Fruit fly (Drosophila melanogaster) whole organism, embryonic: Measurements from ENCODE around the gene Hel25E.
A peak's percentile ranks its signal among the peaks of the same experiment; 100 is the strongest.

Experiments
- CG12744 ChIP-seq: fragments of 200-800 bp; sonication (Bioruptor generic); optimal IDR thresholded peaks from 2 replicates; lab custom pipeline; 2016; ENCODE audit warnings: missing biosample characterization, missing genetic modification characterization
- CG13775 ChIP-seq: fragments of 200-800 bp; sonication (Bioruptor generic); optimal IDR thresholded peaks from 3 replicates; lab custom pipeline; 2017; ENCODE audit warnings: missing biosample characterization, mild to moderate bottlenecking, missing genetic modification characterization
- CG14965 ChIP-seq: fragments of 200-800 bp; sonication (Bioruptor generic); optimal IDR thresholded peaks from 2 replicates; lab custom pipeline; 2016; ENCODE audit warnings: missing biosample characterization, missing genetic modification characterization, borderline replicate concordance
- CG18011 ChIP-seq: fragments of 200-800 bp; sonication (Bioruptor generic); optimal IDR thresholded peaks from 2 replicates; lab custom pipeline; 2017; ENCODE audit warnings: missing biosample characterization, missing genetic modification characterization, mild to moderate bottlenecking, moderate library complexity, missing genotype
- CG18619 ChIP-seq: fragments of 200-800 bp; sonication (Bioruptor generic); optimal IDR thresholded peaks from 3 replicates; lab custom pipeline; 2017; ENCODE audit warnings: missing biosample characterization, mild to moderate bottlenecking, missing genetic modification characterization
- CG4404 ChIP-seq: fragments of 200-800 bp; sonication (Bioruptor generic); IDR thresholded peaks from 2 replicates; pipeline ENCODE4 v1.3.6; 2022; ENCODE audit warnings: missing biosample characterization, missing genetic modification characterization
- CG4424 ChIP-seq: fragments of 200-800 bp; sonication (Bioruptor generic); optimal IDR thresholded peaks from 3 replicates; lab custom pipeline; 2016; ENCODE audit warnings: missing biosample characterization, missing genetic modification characterization
- CG4820 ChIP-seq: fragments of 200-800 bp; sonication (Bioruptor generic); optimal IDR thresholded peaks from 3 replicates; lab custom pipeline; 2016; ENCODE audit warnings: missing biosample characterization, missing genetic modification characterization
- CG6272 ChIP-seq: fragments of 200-800 bp; sonication (Bioruptor generic); IDR thresholded peaks from 2 replicates; pipeline ENCODE4 v1.3.6; 2022; ENCODE audit warnings: missing biosample characterization, missing genetic modification characterization
- CG6791 ChIP-seq: fragments of 200-800 bp; sonication (Bioruptor generic); IDR thresholded peaks from 3 replicates; pipeline ENCODE4 v1.3.6; 2022; ENCODE audit warnings: missing biosample characterization, missing genetic modification characterization; ENCODE audit not compliant: partially characterized antibody
- CG7963 ChIP-seq: fragments of 200-800 bp; sonication (Bioruptor generic); IDR thresholded peaks from 3 replicates; pipeline ENCODE4 v1.3.6; 2022; ENCODE audit warnings: missing biosample characterization, missing genetic modification characterization; ENCODE audit not compliant: partially characterized antibody
- Ets65A ChIP-seq: fragments of 200-800 bp; sonication (Bioruptor generic); peaks from one replicate; lab custom pipeline; 2016; ENCODE audit warnings: missing biosample characterization, missing genetic modification characterization
- Ets97D ChIP-seq: fragments of 200-800 bp; sonication (Bioruptor generic); optimal IDR thresholded peaks from 3 replicates; lab custom pipeline; 2016; ENCODE audit warnings: missing biosample characterization, missing genetic modification characterization
- Hand ChIP-seq: fragments of 200-800 bp; sonication (Bioruptor generic); optimal IDR thresholded peaks from 2 replicates; lab custom pipeline; 2017; ENCODE audit warnings: mild to moderate bottlenecking, missing biosample characterization, missing genetic modification reagents, missing genetic modification characterization
- Kr ChIP-seq: fragments of 200-800 bp; sonication (Bioruptor generic); optimal IDR thresholded peaks from 2 replicates; lab custom pipeline; 2017; ENCODE audit warnings: missing biosample characterization, mild to moderate bottlenecking, missing genetic modification characterization
- Opbp ChIP-seq: fragments of 200-800 bp; sonication (Bioruptor generic); IDR thresholded peaks from 3 replicates; pipeline ENCODE4 v1.3.6; 2022; ENCODE audit warnings: missing biosample characterization, missing genetic modification characterization; ENCODE audit not compliant: partially characterized antibody
- Scr ChIP-seq: fragments of 200-800 bp; sonication (Bioruptor generic); IDR thresholded peaks from 2 replicates; pipeline ENCODE4 v1.3.6; 2022; ENCODE audit warnings: missing biosample characterization, missing genetic modification characterization; ENCODE audit not compliant: partially characterized antibody
- Sry-δ ChIP-seq: fragments of 200-800 bp; sonication (Bioruptor generic); optimal IDR thresholded peaks from 2 replicates; lab custom pipeline; 2016; ENCODE audit warnings: missing biosample characterization, missing genetic modification characterization
- ap ChIP-seq: fragments of 200-800 bp; sonication (Bioruptor generic); IDR thresholded peaks from 2 replicates; pipeline ENCODE4 v1.3.6; 2022; ENCODE audit warnings: missing biosample characterization, missing genetic modification characterization
- ase ChIP-seq: fragments of 200-800 bp; sonication (Bioruptor generic); IDR thresholded peaks from 3 replicates; pipeline ENCODE4 v1.3.6; 2022; ENCODE audit warnings: missing biosample characterization, missing genetic modification characterization
- ato ChIP-seq: fragments of 200-800 bp; sonication (Bioruptor generic); IDR thresholded peaks from 2 replicates; pipeline ENCODE4 v1.3.6; 2022; ENCODE audit warnings: missing biosample characterization, missing genetic modification characterization; ENCODE audit not compliant: partially characterized antibody
- bbx ChIP-seq: fragments of 200-800 bp; sonication (Bioruptor generic); IDR thresholded peaks from 2 replicates; pipeline ENCODE4 v1.3.6; 2022; ENCODE audit warnings: missing biosample characterization, missing genetic modification characterization; ENCODE audit not compliant: partially characterized antibody
- chinmo ChIP-seq: fragments of 200-800 bp; sonication (Bioruptor generic); IDR thresholded peaks from 4 replicates; pipeline ENCODE4 v1.3.6; 2022; ENCODE audit warnings: missing biosample characterization, missing genetic modification characterization; ENCODE audit not compliant: partially characterized antibody
- crp ChIP-seq, 2 experiments: fragments of 200-800 bp; sonication (Bioruptor generic); optimal IDR thresholded peaks; 2 replicates in 1 of 2; 3 replicates in 1 of 2; lab custom pipeline; 2017; ENCODE audit warnings: missing biosample characterization in 2 of 2, missing genetic modification characterization in 2 of 2, mild to moderate bottlenecking in 1 of 2, moderate library complexity in 1 of 2
- cwo ChIP-seq: fragments of 200-800 bp; sonication (Bioruptor generic); optimal IDR thresholded peaks from 3 replicates; lab custom pipeline; 2017; ENCODE audit warnings: missing biosample characterization, missing genetic modification characterization, mild to moderate bottlenecking, moderate library complexity, missing genetic modification reagents
- en ChIP-seq: fragments of 200-800 bp; sonication (Bioruptor generic); optimal IDR thresholded peaks from 2 replicates; lab custom pipeline; 2016; ENCODE audit warnings: missing biosample characterization, missing genetic modification characterization
- gce ChIP-seq: fragments of 200-800 bp; sonication (Bioruptor generic); IDR thresholded peaks from 3 replicates; pipeline ENCODE4 v1.3.6; 2022; ENCODE audit warnings: missing biosample characterization, missing genetic modification characterization
- hb ChIP-seq: fragments of 200-800 bp; sonication (Bioruptor generic); IDR thresholded peaks from 3 replicates; pipeline ENCODE4 v1.3.6; 2022; ENCODE audit warnings: missing biosample characterization, missing genetic modification characterization; ENCODE audit not compliant: partially characterized antibody
- hbn ChIP-seq: fragments of 200-800 bp; sonication (Bioruptor generic); IDR thresholded peaks from 2 replicates; pipeline ENCODE4 v1.3.6; 2022; ENCODE audit warnings: missing biosample characterization, missing genetic modification characterization; ENCODE audit not compliant: partially characterized antibody
- kay ChIP-seq: fragments of 200-800 bp; sonication (Bioruptor generic); optimal IDR thresholded peaks from 2 replicates; lab custom pipeline; 2016; ENCODE audit warnings: missing biosample characterization, missing genetic modification characterization
- lola ChIP-seq, 3 experiments: fragments of >200 bp in 2 of 3; fragments of 200-800 bp in 1 of 3; sonication (Bioruptor generic) in 1 of 3; optimal IDR thresholded peaks; 2 replicates each; lab custom pipeline; 2017 to 2019; ENCODE audit warnings: missing biosample characterization in 3 of 3, missing genetic modification characterization in 3 of 3, mild to moderate bottlenecking in 1 of 3, moderate library complexity in 1 of 3
- mld ChIP-seq: fragments of 200-800 bp; sonication (Bioruptor generic); IDR thresholded peaks from 3 replicates; pipeline ENCODE4 v1.3.6; 2022; ENCODE audit warnings: missing biosample characterization, missing genetic modification characterization; ENCODE audit not compliant: partially characterized antibody
- nerfin-2 ChIP-seq: fragments of 200-800 bp; sonication (Bioruptor generic); IDR thresholded peaks from 2 replicates; pipeline ENCODE4 v1.3.6; 2022; ENCODE audit warnings: missing biosample characterization, missing genetic modification characterization; ENCODE audit not compliant: partially characterized antibody
- oc ChIP-seq: fragments of 200-800 bp; sonication (Bioruptor generic); optimal IDR thresholded peaks from 2 replicates; lab custom pipeline; 2018; ENCODE audit warnings: missing biosample characterization, mild to moderate bottlenecking, missing genetic modification characterization, moderate library complexity
- onecut ChIP-seq: fragments of 200-800 bp; sonication (Bioruptor generic); IDR thresholded peaks from 2 replicates; pipeline ENCODE4 v1.3.6; 2022; ENCODE audit warnings: missing biosample characterization, missing genetic modification characterization
- pzg ChIP-seq: fragments of 200-800 bp; sonication (Bioruptor generic); optimal IDR thresholded peaks from 3 replicates; lab custom pipeline; 2018; ENCODE audit warnings: missing biosample characterization, mild to moderate bottlenecking, missing genetic modification characterization, moderate library complexity
- ro ChIP-seq: fragments of 200-800 bp; sonication (Bioruptor generic); IDR thresholded peaks from 2 replicates; pipeline ENCODE4 v1.3.6; 2022; ENCODE audit warnings: missing biosample characterization, missing genetic modification characterization
- run ChIP-seq: fragments of 200-800 bp; sonication (Bioruptor generic); optimal IDR thresholded peaks from 3 replicates; lab custom pipeline; 2018; ENCODE audit warnings: missing biosample characterization, mild to moderate bottlenecking, missing genetic modification characterization
- sc ChIP-seq, 3 experiments: fragments of >200 bp in 2 of 3; fragments of 200-800 bp in 1 of 3; sonication (Bioruptor generic) in 1 of 3; optimal IDR thresholded peaks; 2 replicates in 2 of 3; 3 replicates in 1 of 3; lab custom pipeline; 2017; ENCODE audit warnings: mild to moderate bottlenecking in 1 of 3, missing biosample characterization in 1 of 3, missing genetic modification characterization in 1 of 3, missing genetic modification reagents in 1 of 3
- sna ChIP-seq: fragments of 200-800 bp; sonication (Bioruptor generic); IDR thresholded peaks from 2 replicates; pipeline ENCODE4 v1.3.6; 2022; ENCODE audit warnings: missing biosample characterization, missing genetic modification characterization; ENCODE audit not compliant: partially characterized antibody
- stwl ChIP-seq: fragments of 200-800 bp; sonication (Bioruptor generic); optimal IDR thresholded peaks from 3 replicates; lab custom pipeline; 2018; ENCODE audit warnings: missing biosample characterization, mild to moderate bottlenecking, missing genetic modification characterization, moderate library complexity
- tap ChIP-seq: fragments of 200-800 bp; optimal IDR thresholded peaks from 3 replicates; lab custom pipeline; 2019; ENCODE audit warnings: missing biosample characterization, mild to moderate bottlenecking, missing genetic modification characterization, moderate library complexity
- unc-4 ChIP-seq: fragments of 200-800 bp; sonication (Bioruptor generic); IDR thresholded peaks from 2 replicates; pipeline ENCODE4 v1.3.6; 2022; ENCODE audit warnings: missing biosample characterization, missing genetic modification characterization; ENCODE audit not compliant: partially characterized antibody
- vnd ChIP-seq: fragments of 200-800 bp; sonication (Bioruptor generic); IDR thresholded peaks from 3 replicates; pipeline ENCODE4 v1.3.6; 2022; ENCODE audit warnings: missing biosample characterization, missing genetic modification characterization; ENCODE audit not compliant: partially characterized antibody
- zen ChIP-seq: fragments of 200-800 bp; sonication (Bioruptor generic); optimal IDR thresholded peaks from 3 replicates; lab custom pipeline; 2018; ENCODE audit warnings: missing biosample characterization, mild to moderate bottlenecking, missing genetic modification characterization, moderate library complexity
- zen2 ChIP-seq: fragments of 200-800 bp; sonication (Bioruptor generic); IDR thresholded peaks from 3 replicates; pipeline ENCODE4 v1.3.6; 2022; ENCODE audit warnings: missing biosample characterization, missing genetic modification characterization; ENCODE audit not compliant: partially characterized antibody

Hel25E gene

DNA sequence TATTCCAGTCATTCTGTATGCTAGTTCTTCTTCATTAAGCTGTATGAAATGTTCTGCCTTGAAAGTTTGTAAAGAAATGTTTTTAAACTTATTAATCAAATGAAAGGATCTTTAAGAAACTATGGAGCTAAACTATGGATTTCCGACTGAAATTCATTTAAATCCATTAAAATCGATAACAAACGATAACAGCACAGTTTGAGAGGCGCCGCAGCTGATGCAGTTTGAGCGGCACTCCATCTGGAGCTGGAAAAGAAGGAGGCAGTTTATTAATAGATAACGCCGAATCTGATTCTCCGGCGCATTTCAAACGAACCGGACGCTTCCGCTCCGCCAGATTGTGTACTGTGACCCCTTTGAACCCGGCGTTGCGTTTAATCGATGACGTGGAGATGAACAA is 14.3 kb downstream of the Hel25E start, which contains the start of gene CG31915 (continued):
- no peak for TF ChIP-seq CG4404
- no peak for TF ChIP-seq Ets65A (GFP tag; lab: Kevin White, UChicago)
- no peak for TF ChIP-seq CG18011 (GFP tag; lab: Kevin White, UChicago)
- no peak for TF ChIP-seq onecut (GFP tag; lab: Robert Waterston, UW)
- no peak for TF ChIP-seq en (GFP tag; lab: Kevin White, UChicago)
- no peak for TF ChIP-seq cwo (GFP tag; lab: Kevin White, UChicago)
- no peak for TF ChIP-seq CG6272 (GFP tag; lab: Robert Waterston, UW)
- TF ChIP-seq ap: no peak
- TF ChIP-seq Hand: no peak
- TF ChIP-seq Scr (GFP tag; lab: Robert Waterston, UW): peak; percentile 67
- TF ChIP-seq ro (GFP tag; lab: Robert Waterston, UW): no peak
- TF ChIP-seq CG4424 (GFP tag; lab: Kevin White, UChicago): no peak
- peak; percentile 84 for TF ChIP-seq ato (GFP tag; lab: Robert Waterston, UW)
- peak; percentile 37 for TF ChIP-seq pzg
- no peak for TF ChIP-seq run
- no peak for TF ChIP-seq CG4820 (GFP tag; lab: Kevin White, UChicago)
- no peak for TF ChIP-seq gce (GFP tag; lab: Robert Waterston, UW)
- TF ChIP-seq Ets97D (GFP tag; lab: Kevin White, UChicago): no peak
- no peak for TF ChIP-seq oc
- no peak for TF ChIP-seq CG14965
- TF ChIP-seq, all 482 proteins: peak for 54

DNA sequence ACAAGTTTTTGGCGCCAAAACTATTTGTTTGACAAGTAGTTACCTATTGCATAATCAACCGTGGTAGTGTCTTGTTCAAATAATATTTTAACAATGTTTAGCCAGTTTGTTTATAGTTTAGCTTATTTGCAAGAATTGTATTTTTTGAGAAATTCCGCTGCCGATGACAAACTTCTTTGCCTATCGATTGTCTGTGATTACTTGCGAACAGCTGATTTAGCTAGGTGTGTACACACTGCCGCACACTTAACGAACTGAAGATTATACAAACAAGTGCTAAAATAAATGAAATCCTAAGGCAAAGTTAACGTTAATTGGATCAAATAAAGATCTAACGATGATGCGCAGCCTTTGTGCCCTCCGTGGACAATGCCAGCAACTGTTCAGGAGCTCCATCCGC is 15.4 kb downstream of the Hel25E start, which contains the start of gene Cox11:
TSS of gene Cox11 (plus strand) at position 220 of the 400 bp plus-strand sequence.
- TF ChIP-seq sna (peak; percentile 54; the same call in 1 of the 2 replicates), CG7963 (GFP tag; lab: Robert Waterston, UW) (peak; percentile 53; the same call in 2 of the 3 replicates), chinmo (0 out of 4 replicates have a peak, but pooled peaks have one; percentile 43), CG13775 (no peak), mld (GFP tag; lab: Robert Waterston, UW) (0 out of 3 replicates have a peak, but pooled peaks have one; percentile 20), Kr (GFP tag; lab: Kevin White, UChicago) (no peak), lola (GFP tag; optimal IDR thresholded peaks at IDR 0.05; lab: Kevin White, UChicago) (no peak), CG12744 (GFP tag; lab: Kevin White, UChicago) (no peak), hbn (GFP tag; lab: Robert Waterston, UW) (peak; percentile 27; the same call in 1 of the 2 replicates), Sry-δ (GFP tag; lab: Kevin White, UChicago) (peak; percentile 10), Opbp (GFP tag; lab: Robert Waterston, UW) (peak; percentile 60; the same call in 2 of the 3 replicates), unc-4 (GFP tag; lab: Robert Waterston, UW) (peak; percentile 46; the same call in 1 of the 2 replicates), sc (optimal IDR thresholded peaks at IDR 0.05; lab: Kevin White, UChicago) (no peak), sc (GFP tag; optimal IDR thresholded peaks at IDR 0.05; lab: Kevin White, UChicago) (no peak), vnd (GFP tag; lab: Robert Waterston, UW) (0 out of 3 replicates have a peak, but pooled peaks have one; percentile 44), hb (peak; percentile 55; the same call in 1 of the 3 replicates), Scr (GFP tag; lab: Robert Waterston, UW) (peak; percentile 59), ro (GFP tag; lab: Robert Waterston, UW) (no peak), stwl (peak; percentile 18), zen (tag; lab: Kevin White, UChicago) (peak; percentile 25), CG18619 (GFP tag; lab: Kevin White, UChicago) (no peak), bbx (GFP tag; lab: Robert Waterston, UW) (peak; percentile 73), ato (GFP tag; lab: Robert Waterston, UW) (0 out of 2 replicates have a peak, but pooled peaks have one; percentile 21), kay (GFP tag; lab: Kevin White, UChicago) (no peak), zen2 (peak; percentile 49; the same call in 2 of the 3 replicates), ase (no peak), tap (tag; lab: Kevin White, UChicago) (no peak), nerfin-2 (GFP tag; lab: Robert Waterston, UW) (peak; percentile 45; the same call in 1 of the 2 replicates), crp (GFP tag; optimal IDR thresholded peaks at IDR 0.05; lab: Kevin White, UChicago) (peak in 1 of 2 experiments; percentile 88), CG6791 (GFP tag; lab: Robert Waterston, UW) (peak; percentile 69; the same call in 1 of the 3 replicates)
